Worm (Caenorhabditis elegans) whole organism, dauer: ENCODE measurements around the gene str-260.

ENCODE experiments used
- unc-62 ChIP-seq: sonication (generic microtip); optimal IDR thresholded peaks from 2 replicates; lab custom pipeline; 2017; ENCODE audit warnings: missing biosample characterization, missing genetic modification reagents, missing genetic modification characterization

str-260 gene

ce11 chrV:3575759-3576158 is 48.8 kb downstream of the str-260 start, which contains the start of gene grl-27:
Gene grl-27 (minus strand): TSS chrV:3575859.
- TF ChIP-seq unc-62 (GFP tag; lab: Kevin White, UChicago): no peak

DNA sequence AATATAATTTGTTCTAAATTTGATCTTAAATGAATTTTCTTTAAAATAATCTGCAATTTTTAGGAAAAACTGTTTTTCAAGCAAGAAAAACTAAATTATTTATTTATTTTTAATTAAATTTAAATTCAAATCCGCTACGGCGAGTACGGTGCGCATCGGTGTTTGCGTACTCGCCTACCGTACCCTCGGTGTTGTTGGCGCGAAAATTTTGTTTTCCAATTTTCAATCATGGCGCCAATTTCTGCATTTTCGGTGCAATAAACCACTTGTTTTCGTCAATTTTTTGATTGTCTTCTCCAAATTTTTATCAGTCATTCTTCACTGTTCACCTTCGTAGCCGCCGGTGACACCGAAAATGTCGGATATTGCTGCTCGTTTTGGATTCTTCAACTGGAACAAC is 51.8 kb downstream of the str-260 start, which contains the start of gene pygl-1:
pygl-1 (plus strand) TSS at position 211 of the 400 bp plus-strand sequence.
- TF ChIP-seq unc-62 (GFP tag; lab: Kevin White, UChicago): no peak

DNA sequence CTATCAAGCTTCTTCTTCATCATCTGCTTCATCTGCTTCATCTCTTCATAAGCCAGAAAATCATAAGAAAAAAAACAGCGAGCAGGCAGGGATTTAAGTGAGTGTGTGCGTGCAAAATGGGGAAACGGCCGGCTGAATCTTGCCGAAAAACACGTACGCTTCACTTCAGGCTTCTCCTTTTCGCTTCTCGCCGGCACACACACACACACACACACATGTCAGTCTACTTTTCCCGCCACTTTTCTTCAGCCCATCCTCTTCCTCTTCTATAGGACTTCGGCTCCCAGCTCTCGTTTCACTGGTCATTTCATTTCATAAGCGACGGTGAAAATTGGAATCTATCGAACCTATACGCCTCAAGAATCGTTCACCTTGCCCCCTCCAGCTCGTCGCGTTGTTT is 52.3 kb downstream of the str-260 start:
- TF ChIP-seq unc-62 (GFP tag; lab: Kevin White, UChicago): no peak

DNA sequence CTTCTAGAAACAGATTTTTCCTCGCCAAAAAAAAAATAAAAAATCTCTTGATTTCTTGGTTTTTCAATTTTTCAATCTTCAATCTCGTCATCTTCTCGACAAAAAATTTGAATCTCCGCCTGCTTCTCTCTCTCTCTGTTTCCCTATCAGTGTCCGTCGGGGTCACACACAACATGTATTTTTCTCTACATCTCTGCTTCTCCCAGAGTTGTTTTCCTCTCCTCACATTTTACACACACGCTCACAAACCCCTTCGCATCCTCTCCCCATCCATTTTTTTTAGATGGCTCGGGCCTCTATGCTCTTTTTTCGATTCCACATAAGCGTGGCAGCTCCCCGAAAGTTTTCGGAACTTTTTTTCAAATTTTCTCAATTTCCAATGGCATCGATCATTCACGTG is 52.8 kb downstream of the str-260 start:
- TF ChIP-seq unc-62 (GFP tag; lab: Kevin White, UChicago): no peak
